Worm (Caenorhabditis elegans) whole organism, young adult: ENCODE results near the gene F45E1.2.

Experiments
- F23B12.7 ChIP-seq: sonication (generic microtip); optimal IDR thresholded peaks from 2 replicates; lab custom pipeline; 2017; ENCODE audit warnings: missing genetic modification characterization, mild to moderate bottlenecking, missing compliant biosample characterization, antibody characterized with exemption, moderate library complexity; ENCODE audit not compliant: insufficient read depth
- F33H1.4 ChIP-seq: fragments of 200-800 bp; sonication (Bioruptor generic); IDR thresholded peaks from 2 replicates; pipeline ENCODE4 v1.3.6; 2022; ENCODE audit warnings: missing genetic modification reagents, missing genetic modification characterization, missing compliant biosample characterization
- Y67H2A.10 ChIP-seq: fragments of 200-800 bp; sonication (Bioruptor generic); conservative IDR thresholded peaks from 2 replicates; pipeline ENCODE4 v1.3.6; 2022; ENCODE audit warnings: missing genetic modification reagents, missing genetic modification characterization, missing compliant biosample characterization
- ZK185.1 ChIP-seq: sonication (generic microtip); optimal IDR thresholded peaks from 2 replicates; lab custom pipeline; 2016; ENCODE audit warnings: mild to moderate bottlenecking, missing genetic modification characterization, missing compliant biosample characterization; ENCODE audit not compliant: poor library complexity, severe bottlenecking
- attf-3 ChIP-seq: fragments of 200-800 bp; sonication (Bioruptor generic); conservative IDR thresholded peaks from 2 replicates; pipeline ENCODE4 v1.3.6; 2022; ENCODE audit warnings: missing genetic modification reagents, missing genetic modification characterization, missing compliant biosample characterization
- attf-5 ChIP-seq: fragments of 200-800 bp; sonication (Bioruptor generic); optimal IDR thresholded peaks from 2 replicates; lab custom pipeline; 2018; ENCODE audit warnings: mild to moderate bottlenecking, missing genetic modification characterization, missing compliant biosample characterization
- bed-1 ChIP-seq: fragments of 200-800 bp; sonication (Bioruptor generic); IDR thresholded peaks from 2 replicates; pipeline ENCODE4 v1.3.6; 2022; ENCODE audit warnings: missing genetic modification reagents, missing genetic modification characterization, missing compliant biosample characterization
- dpl-1 ChIP-seq: fragments of 150-350 bp; optimal IDR thresholded peaks from 2 replicates; lab custom pipeline; 2014; ENCODE audit warnings: missing biosample characterization, missing genetic modification reagents, missing genetic modification characterization
- gei-17 ChIP-seq: fragments of 200-800 bp; sonication (Bioruptor generic); optimal IDR thresholded peaks from 2 replicates; lab custom pipeline; 2018; ENCODE audit warnings: mild to moderate bottlenecking, missing genetic modification characterization, missing compliant biosample characterization
- him-1 ChIP-seq: sonication (generic microtip); optimal IDR thresholded peaks from 2 replicates; lab custom pipeline; 2016; ENCODE audit warnings: missing genotype, missing genetic modification reagents, missing genetic modification characterization, missing compliant biosample characterization
- hsf-1 ChIP-seq: fragments of 200-800 bp; sonication (Bioruptor generic); IDR thresholded peaks from 2 replicates; pipeline ENCODE4 v1.3.6; 2022; ENCODE audit warnings: missing genetic modification reagents, missing genetic modification characterization, missing compliant biosample characterization
- let-526 ChIP-seq: fragments of 200-800 bp; sonication (Bioruptor generic); IDR thresholded peaks from 2 replicates; pipeline ENCODE4 v1.3.6; 2022; ENCODE audit warnings: missing genetic modification reagents, missing genetic modification characterization, missing compliant biosample characterization
- let-607 ChIP-seq, 2 experiments: fragments of 200-800 bp in 1 of 2; sonication (Bioruptor generic) in 1 of 2; sonication (generic microtip) in 1 of 2; optimal IDR thresholded peaks; 2 replicates each; lab custom pipeline; 2016 to 2018; ENCODE audit warnings: mild to moderate bottlenecking in 2 of 2, missing compliant biosample characterization in 2 of 2, missing genetic modification characterization in 2 of 2, moderate library complexity in 2 of 2, missing genotype in 1 of 2
- lin-54 ChIP-seq: fragments of 200-800 bp; sonication (Bioruptor generic); optimal IDR thresholded peaks from 2 replicates; lab custom pipeline; 2018; ENCODE audit warnings: mild to moderate bottlenecking, missing genetic modification characterization, missing compliant biosample characterization
- mes-4 ChIP-seq: sonication (generic microtip); optimal IDR thresholded peaks from 2 replicates; lab custom pipeline; 2016; ENCODE audit warnings: missing genotype, missing genetic modification characterization, missing compliant biosample characterization
- mxl-1 ChIP-seq: sonication (generic microtip); optimal IDR thresholded peaks from 2 replicates; lab custom pipeline; 2016; ENCODE audit warnings: missing genetic modification characterization, missing compliant biosample characterization
- nfya-1 ChIP-seq: sonication (generic microtip); optimal IDR thresholded peaks from 2 replicates; lab custom pipeline; 2017; ENCODE audit warnings: antibody characterized with exemption, missing compliant biosample characterization, missing genetic modification characterization, borderline replicate concordance; ENCODE audit not compliant: insufficient read depth
- nfyb-1 ChIP-seq: fragments of 200-800 bp; sonication (Bioruptor generic); IDR thresholded peaks from 2 replicates; pipeline ENCODE4 v1.3.6; 2022; ENCODE audit warnings: missing genetic modification reagents, missing genetic modification characterization, missing compliant biosample characterization
- nhr-90 ChIP-seq: sonication (generic microtip); optimal IDR thresholded peaks from 2 replicates; lab custom pipeline; 2016; ENCODE audit warnings: missing genotype, mild to moderate bottlenecking, missing genetic modification characterization, missing compliant biosample characterization
- pbrm-1 ChIP-seq: fragments of 200-800 bp; sonication (Bioruptor generic); IDR thresholded peaks from 2 replicates; pipeline ENCODE4 v1.3.6; 2022; ENCODE audit warnings: missing genetic modification reagents, missing genetic modification characterization, missing compliant biosample characterization
- rec-8 ChIP-seq, 2 experiments: sonication (generic microtip); optimal IDR thresholded peaks; 2 replicates each; lab custom pipeline; 2016; ENCODE audit warnings: mild to moderate bottlenecking in 2 of 2, missing genetic modification characterization in 2 of 2, missing genetic modification reagents in 2 of 2, missing genotype in 2 of 2, missing biosample characterization in 1 of 2, missing compliant biosample characterization in 1 of 2, moderate library complexity in 1 of 2
- repo-1 ChIP-seq: sonication (generic microtip); optimal IDR thresholded peaks from 2 replicates; lab custom pipeline; 2017; ENCODE audit warnings: mild to moderate bottlenecking, missing genetic modification characterization, missing compliant biosample characterization
- sea-2 ChIP-seq: fragments of 200-800 bp; sonication (Bioruptor generic); IDR thresholded peaks from 2 replicates; pipeline ENCODE4 v1.3.6; 2022; ENCODE audit warnings: missing genetic modification characterization, missing compliant biosample characterization
- tbx-9 ChIP-seq: sonication (generic microtip); optimal IDR thresholded peaks from 2 replicates; lab custom pipeline; 2016; ENCODE audit warnings: borderline replicate concordance, missing genetic modification characterization, inconsistent platforms, missing compliant biosample characterization
- xnd-1 ChIP-seq: sonication (generic microtip); optimal IDR thresholded peaks from 2 replicates; lab custom pipeline; 2016; ENCODE audit warnings: missing genotype, missing genetic modification reagents, missing genetic modification characterization, missing compliant biosample characterization
- zim-3 ChIP-seq: sonication (generic microtip); optimal IDR thresholded peaks from 2 replicates; lab custom pipeline; 2017; ENCODE audit warnings: mild to moderate bottlenecking, missing genetic modification characterization, moderate library complexity, missing compliant biosample characterization
- ztf-25 ChIP-seq: fragments of 200-800 bp; sonication (Bioruptor generic); IDR thresholded peaks from 2 replicates; pipeline ENCODE4 v1.3.6; 2022; ENCODE audit warnings: missing genetic modification reagents, missing genetic modification characterization, missing compliant biosample characterization
- ztf-3 ChIP-seq: fragments of 200-800 bp; sonication (Bioruptor generic); optimal IDR thresholded peaks from 2 replicates; lab custom pipeline; 2018; ENCODE audit warnings: mild to moderate bottlenecking, missing genetic modification characterization, missing compliant biosample characterization
- ztf-6 ChIP-seq: fragments of 200-800 bp; sonication (Bioruptor generic); IDR thresholded peaks from 2 replicates; pipeline ENCODE4 v1.3.6; 2022; ENCODE audit warnings: missing genetic modification reagents, missing genetic modification characterization, missing compliant biosample characterization

The F45E1.2 gene

ce11 chrX:7976400-7976799 is 27.1 kb upstream of the F45E1.2 start, which contains the start of gene F45E1.5:
Gene F45E1.5 (plus strand): TSS chrX:7976700.
- TF ChIP-seq nfyb-1 (GFP tag; lab: Robert Waterston, UW) = no peak
- TF ChIP-seq nhr-90 (tag; lab: Kevin White, UChicago) = no peak
- TF ChIP-seq gei-17 (GFP tag; lab: Kevin White, UChicago) = no peak
- TF ChIP-seq F23B12.7 = no peak
- TF ChIP-seq F33H1.4 (GFP tag; lab: Robert Waterston, UW) = no peak

DNA sequence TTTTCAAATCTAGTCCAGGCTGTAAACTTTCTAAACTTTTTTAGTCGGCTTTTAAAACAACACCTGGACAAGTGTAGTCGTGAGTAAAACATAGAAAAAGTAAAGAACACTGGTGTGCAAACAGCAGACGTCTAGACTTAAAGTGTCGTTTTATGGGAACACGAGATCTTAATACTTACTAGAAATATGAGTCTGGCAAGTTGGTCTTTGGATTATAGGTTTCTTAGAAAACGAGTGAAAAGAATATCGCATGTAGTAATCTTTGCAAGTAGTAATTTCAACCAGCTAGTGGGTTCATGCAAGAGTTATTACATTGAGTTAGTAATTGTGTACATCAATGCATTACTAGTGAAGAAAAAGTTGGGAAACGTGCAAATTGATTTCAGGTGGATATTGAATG is 26.1 kb upstream of the F45E1.2 start:
- TF ChIP-seq attf-5 (GFP tag; lab: Kevin White, UChicago) (no peak), ztf-6 (GFP tag; lab: Robert Waterston, UW) (no peak), nfya-1 (tag; lab: Kevin White, UChicago) (no peak)

ce11 chrX:7982047-7982446 is 21.5 kb upstream of the F45E1.2 start, which contains the start of gene his-71:
Gene his-71 (minus strand): TSS chrX:7982070.
- no peak for TF ChIP-seq let-607 (tag; optimal IDR thresholded peaks at IDR 0.05; lab: Kevin White, UChicago)
- no peak for TF ChIP-seq ztf-25 (GFP tag; lab: Robert Waterston, UW)
- TF ChIP-seq sea-2 (GFP tag; lab: Robert Waterston, UW) = no peak
- no peak for TF ChIP-seq ztf-3 (GFP tag; lab: Kevin White, UChicago)
- no peak for TF ChIP-seq lin-54 (GFP tag; lab: Kevin White, UChicago)
- no peak for TF ChIP-seq mxl-1 (tag; lab: Kevin White, UChicago)
- TF ChIP-seq, all 124 proteins: peak for 0

DNA sequence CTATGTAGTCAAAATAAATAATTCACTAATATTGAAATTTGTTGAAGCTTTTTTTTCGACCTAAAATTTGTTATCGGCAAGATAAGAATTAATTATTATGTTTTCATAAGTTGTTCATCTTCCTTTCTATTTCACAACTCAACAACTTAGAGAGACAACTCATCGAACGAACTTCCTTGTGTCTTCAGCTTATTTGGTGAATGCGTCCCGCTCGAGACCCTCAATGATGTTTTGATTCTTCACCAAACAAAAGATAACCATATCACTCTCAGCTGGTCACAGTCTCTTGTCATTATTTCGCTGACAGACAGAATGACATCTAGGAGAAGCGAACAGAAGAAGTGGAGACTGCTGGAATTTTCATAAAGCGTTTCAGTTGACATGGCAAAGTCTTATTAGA is 18.8 kb upstream of the F45E1.2 start:
- TF ChIP-seq attf-3 (GFP tag; lab: Robert Waterston, UW) = no peak
- TF ChIP-seq repo-1 (tag; lab: Kevin White, UChicago) = no peak
- TF ChIP-seq Y67H2A.10 (GFP tag; lab: Robert Waterston, UW) = no peak
- no peak for TF ChIP-seq him-1 (tag; lab: Kevin White, UChicago)
- TF ChIP-seq mes-4 = no peak
- no peak for TF ChIP-seq zim-3
- TF ChIP-seq tbx-9 (tag; lab: Kevin White, UChicago) = no peak
- no peak for TF ChIP-seq bed-1 (GFP tag; lab: Robert Waterston, UW)
- TF ChIP-seq pbrm-1 (GFP tag; lab: Robert Waterston, UW) = no peak
- no peak for TF ChIP-seq mxl-1 (tag; lab: Kevin White, UChicago)
- no peak for TF ChIP-seq rec-8 (tag; optimal IDR thresholded peaks at IDR 0.05; lab: Kevin White, UChicago)
- TF ChIP-seq let-526 = no peak
- no peak for TF ChIP-seq dpl-1 (GFP tag; lab: Kevin White, UChicago)
- no peak for TF ChIP-seq xnd-1 (tag; lab: Kevin White, UChicago)

DNA sequence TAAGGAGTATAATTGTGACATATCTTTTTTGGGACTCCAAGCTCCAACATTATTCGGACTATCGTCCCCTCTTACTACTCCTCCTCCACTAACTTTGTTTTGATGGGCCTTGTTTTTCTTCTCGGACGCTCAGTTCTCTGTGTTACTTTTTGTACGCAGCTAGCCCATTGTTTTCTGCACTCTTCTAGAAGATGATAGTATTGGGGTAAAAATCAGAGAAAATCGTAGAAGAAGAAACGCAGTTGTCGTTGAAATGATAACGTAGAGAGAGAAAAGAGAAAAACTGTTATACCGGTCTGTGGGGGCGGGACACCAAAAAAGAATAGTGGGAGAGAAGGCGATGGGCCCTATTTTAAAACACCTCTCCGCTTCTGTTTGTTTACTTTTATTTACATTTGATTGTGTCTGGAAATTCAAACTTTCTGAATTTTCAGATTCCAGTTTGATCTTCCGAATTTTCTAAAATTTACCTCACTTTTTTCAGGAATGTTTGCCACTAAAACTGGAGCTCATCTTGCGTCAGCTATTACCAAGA is 18.0 kb upstream of the F45E1.2 start, which contains the start of gene F45E1.4:
TSS of gene F45E1.4 (plus strand) at position 485 of the 535 bp plus-strand sequence.
- no peak for TF ChIP-seq ZK185.1 (tag; lab: Kevin White, UChicago)
- TF ChIP-seq hsf-1 (GFP tag; lab: Robert Waterston, UW) = 0 out of 2 replicates have a peak, but pooled peaks have one; percentile 19
